Worm (Caenorhabditis elegans) whole organism, midembryonic: ENCODE measurements around the gene C04E7.3.

ENCODE experiments used
- T22C8.4 ChIP-seq: fragments of 200-800 bp; sonication (Bioruptor generic); IDR thresholded peaks from 2 replicates; pipeline ENCODE4 v1.3.6; 2022; ENCODE audit warnings: missing genetic modification characterization, missing compliant biosample characterization
- cog-1 ChIP-seq: sonication (generic microtip); optimal IDR thresholded peaks from 2 replicates; lab custom pipeline; 2016; ENCODE audit warnings: missing genetic modification characterization, missing compliant biosample characterization
- flt-1 ChIP-seq: fragments of 200-800 bp; sonication (Bioruptor generic); IDR thresholded peaks from 2 replicates; pipeline ENCODE4 v1.3.6; 2022; ENCODE audit warnings: missing genetic modification characterization, missing compliant biosample characterization
- klf-2 ChIP-seq: fragments of 200-800 bp; sonication (Bioruptor generic); conservative IDR thresholded peaks from 2 replicates; pipeline ENCODE4 v1.3.6; 2022; ENCODE audit warnings: missing genetic modification reagents, missing genetic modification characterization, missing compliant biosample characterization
- med-1 ChIP-seq: sonication (generic microtip); optimal IDR thresholded peaks from 2 replicates; lab custom pipeline; 2017; ENCODE audit warnings: missing genetic modification characterization, mild to moderate bottlenecking, missing compliant biosample characterization, antibody characterized with exemption, missing genetic modification reagents; ENCODE audit not compliant: insufficient read depth
- ref-1 ChIP-seq: fragments of 200-800 bp; sonication (Bioruptor generic); conservative IDR thresholded peaks from 2 replicates; pipeline ENCODE4 v1.3.6; 2022; ENCODE audit warnings: missing genetic modification reagents, missing genetic modification characterization, missing compliant biosample characterization
- tab-1 ChIP-seq: fragments of 200-800 bp; sonication (Bioruptor generic); IDR thresholded peaks from 2 replicates; pipeline ENCODE4 v1.3.6; 2022; ENCODE audit warnings: missing genetic modification characterization, missing compliant biosample characterization
- ztf-29 ChIP-seq: fragments of 200-800 bp; sonication (Bioruptor generic); IDR thresholded peaks from 2 replicates; pipeline ENCODE4 v1.3.6; 2022; ENCODE audit warnings: missing genetic modification reagents, missing genetic modification characterization, missing compliant biosample characterization

ce11 chrX:312908-313307, 34.1 kb downstream of the C04E7.3 start, which contains the start of gene M02E1.4:
- TF ChIP-seq med-1 (no peak), flt-1 (GFP tag; lab: Robert Waterston, UW) (no peak), cog-1 (tag; lab: Kevin White, UChicago) (no peak), ref-1 (GFP tag; lab: Robert Waterston, UW) (no peak), T22C8.4 (GFP tag; lab: Robert Waterston, UW) (no peak), tab-1 (GFP tag; lab: Robert Waterston, UW) (no peak), klf-2 (GFP tag; lab: Robert Waterston, UW) (no peak), ztf-29 (GFP tag; lab: Robert Waterston, UW) (no peak)
